Worm (Caenorhabditis elegans): ENCODE results near the gene nhr-36.
A peak's percentile ranks its signal among the peaks of the same experiment; 100 is the strongest.

nhr-36 gene

ce11 chrV:9255480-9255879 is 5.9 kb downstream of the nhr-36 start (continued):
- peak; percentile 72 for TF ChIP-seq elt-2 (tag; optimal IDR thresholded peaks at IDR 0.05)
- TF ChIP-seq hlh-17 (GFP tag; optimal IDR thresholded peaks at IDR 0.05; ENCODE audit: borderline replicate concordance): no peak

- TF ChIP-seq hlh-4 (tag; optimal IDR thresholded peaks at IDR 0.05) (no peak), dsc-1 (tag; optimal IDR thresholded peaks at IDR 0.05) (no peak), C16A3.4 (tag; optimal IDR thresholded peaks at IDR 0.05) (no peak), elt-3 (tag; optimal IDR thresholded peaks at IDR 0.05) (no peak), skn-1 (tag; optimal IDR thresholded peaks at IDR 0.05) (no peak), fkh-8 (tag; optimal IDR thresholded peaks at IDR 0.05) (no peak), rnt-1 (tag; optimal IDR thresholded peaks at IDR 0.05) (no peak), elt-2 (tag; optimal IDR thresholded peaks at IDR 0.05) (peak; percentile 77), nhr-11 (tag; optimal IDR thresholded peaks at IDR 0.05) (no peak), blmp-1 (tag; optimal IDR thresholded peaks at IDR 0.05) (no peak), pax-3 (tag; optimal IDR thresholded peaks at IDR 0.05) (no peak), mab-9 (GFP tag; IDR thresholded peaks at IDR 0.05) (no peak), efl-1 (optimal IDR thresholded peaks at IDR 0.05) (no peak), efl-1 (GFP tag; optimal IDR thresholded peaks at IDR 0.05 in 1 of 2) (peak in 1 of 2 experiments; percentile 23), isw-1 (GFP tag; IDR thresholded peaks at IDR 0.05) (no peak)
Observed at ce11 chrV:9254012-9254696, 7.2 kb downstream of the nhr-36 start, which contains the start of gene F07C3.9. Gene F07C3.9 (minus strand): TSS chrV:9254646.

ce11 chrV:9249932-9250331 is 11.5 kb downstream of the nhr-36 start, which contains the start of gene ptd-2:
Gene ptd-2 (plus strand): TSS chrV:9250232.
- TF ChIP-seq jun-1 (tag; optimal IDR thresholded peaks at IDR 0.05) (no peak), nhr-28 (tag; optimal IDR thresholded peaks at IDR 0.05) (no peak), C16A3.4 (tag; optimal IDR thresholded peaks at IDR 0.05) (no peak), fkh-8 (tag; optimal IDR thresholded peaks at IDR 0.05) (no peak)

- TF ChIP-seq vab-15 (tag; optimal IDR thresholded peaks at IDR 0.05) (no peak), rnt-1 (tag; optimal IDR thresholded peaks at IDR 0.05) (no peak), sptf-1 (tag; optimal IDR thresholded peaks at IDR 0.05) (no peak), lin-35 (GFP tag; optimal IDR thresholded peaks at IDR 0.05) (no peak), C34B4.2 (tag; optimal IDR thresholded peaks at IDR 0.05) (no peak), zag-1 (tag; optimal IDR thresholded peaks at IDR 0.05) (no peak)
Observed at ce11 chrV:9249206-9249605, 12.2 kb downstream of the nhr-36 start, which contains the start of gene str-94. Gene str-94 (minus strand): TSS chrV:9249306.

ce11 chrV:9247416-9247815 is 14.0 kb downstream of the nhr-36 start:
- TF ChIP-seq lin-39 (tag; optimal IDR thresholded peaks at IDR 0.05): no peak
- TF ChIP-seq nhr-28 (tag; optimal IDR thresholded peaks at IDR 0.05): no peak
- peak in 1 of 2 experiments; percentile 0 for TF ChIP-seq lin-35 (GFP tag; optimal IDR thresholded peaks at IDR 0.05)
- peak; percentile 43 for TF ChIP-seq rnt-1 (tag; optimal IDR thresholded peaks at IDR 0.05)
- TF ChIP-seq mdl-1 (tag; optimal IDR thresholded peaks at IDR 0.05): peak in 1 of 2 experiments; percentile 34
- TF ChIP-seq ceh-90 (tag; optimal IDR thresholded peaks at IDR 0.05): no peak
- TF ChIP-seq nhr-19 (GFP tag; conservative IDR thresholded peaks at IDR 0.05): peak; percentile 35
- peak; percentile 86 for TF ChIP-seq pag-3 (tag; optimal IDR thresholded peaks at IDR 0.05; ENCODE audit: borderline replicate concordance, insufficient read depth)
- TF ChIP-seq lsy-2 (tag; optimal IDR thresholded peaks at IDR 0.05): peak; percentile 8 to 20
- TF ChIP-seq dsc-1 (tag; optimal IDR thresholded peaks at IDR 0.05): peak; percentile 26
- TF ChIP-seq nhr-71 (tag; optimal IDR thresholded peaks at IDR 0.05): peak; percentile 60
- peak; percentile 85 for TF ChIP-seq lin-14 (GFP tag; optimal IDR thresholded peaks at IDR 0.05)
- TF ChIP-seq isw-1 (GFP tag; IDR thresholded peaks at IDR 0.05): no peak
- TF ChIP-seq ceh-82 (tag; optimal IDR thresholded peaks at IDR 0.05): peak in 1 of 3 experiments; percentile 44
- TF ChIP-seq lin-13 (GFP tag; optimal IDR thresholded peaks at IDR 0.05): no peak
- peak; percentile 16 to 34 for TF ChIP-seq efl-1 (optimal IDR thresholded peaks at IDR 0.05)
- no peak for TF ChIP-seq efl-1 (GFP tag; optimal IDR thresholded peaks at IDR 0.05 in 1 of 2)
